Worm (Caenorhabditis elegans) whole organism, late embryonic: ENCODE measurements around the gene nep-2.

Experiments used
- T23F11.4 ChIP-seq: fragments of 200-800 bp; sonication (Bioruptor generic); optimal IDR thresholded peaks from 2 replicates; lab custom pipeline; 2018; ENCODE audit warnings: mild to moderate bottlenecking, missing genetic modification characterization, missing compliant biosample characterization
- ceh-19 ChIP-seq: fragments of 200-800 bp; sonication (Bioruptor generic); optimal IDR thresholded peaks from 2 replicates; lab custom pipeline; 2018; ENCODE audit warnings: mild to moderate bottlenecking, missing genetic modification characterization, missing compliant biosample characterization
- ceh-24 ChIP-seq: sonication (generic microtip); optimal IDR thresholded peaks from 2 replicates; lab custom pipeline; 2016; ENCODE audit warnings: mild to moderate bottlenecking, missing genetic modification characterization, missing compliant biosample characterization
- dve-1 ChIP-seq: sonication (generic microtip); optimal IDR thresholded peaks from 2 replicates; lab custom pipeline; 2017; ENCODE audit warnings: antibody characterized with exemption, mild to moderate bottlenecking, missing genetic modification characterization, missing compliant biosample characterization
- ets-4 ChIP-seq: sonication (generic microtip); optimal IDR thresholded peaks from 2 replicates; lab custom pipeline; 2016; ENCODE audit warnings: missing genetic modification characterization, missing compliant biosample characterization
- madf-2 ChIP-seq: sonication (generic microtip); optimal IDR thresholded peaks from 2 replicates; lab custom pipeline; 2017; ENCODE audit warnings: missing genetic modification characterization, missing compliant biosample characterization
- zip-5 ChIP-seq: sonication (generic microtip); optimal IDR thresholded peaks from 2 replicates; lab custom pipeline; 2016; ENCODE audit warnings: missing genetic modification characterization, missing compliant biosample characterization

ce11 chrII:2681118-2681517, 44.4 kb downstream of the nep-2 start, which contains the start of gene F34D6.1:
- no peak for TF ChIP-seq T23F11.4 (GFP tag; lab: Kevin White, UChicago)
- TF ChIP-seq ets-4 (tag; lab: Kevin White, UChicago): no peak
- no peak for TF ChIP-seq dve-1 (tag; lab: Kevin White, UChicago)
- TF ChIP-seq ceh-19: no peak
- TF ChIP-seq madf-2 (tag; lab: Kevin White, UChicago): no peak
- no peak for TF ChIP-seq zip-5
- TF ChIP-seq ceh-24 (tag; lab: Kevin White, UChicago): no peak
